Fruit fly (Drosophila melanogaster): ENCODE results near the gene Pgant5.

Pgant5 gene

DNA sequence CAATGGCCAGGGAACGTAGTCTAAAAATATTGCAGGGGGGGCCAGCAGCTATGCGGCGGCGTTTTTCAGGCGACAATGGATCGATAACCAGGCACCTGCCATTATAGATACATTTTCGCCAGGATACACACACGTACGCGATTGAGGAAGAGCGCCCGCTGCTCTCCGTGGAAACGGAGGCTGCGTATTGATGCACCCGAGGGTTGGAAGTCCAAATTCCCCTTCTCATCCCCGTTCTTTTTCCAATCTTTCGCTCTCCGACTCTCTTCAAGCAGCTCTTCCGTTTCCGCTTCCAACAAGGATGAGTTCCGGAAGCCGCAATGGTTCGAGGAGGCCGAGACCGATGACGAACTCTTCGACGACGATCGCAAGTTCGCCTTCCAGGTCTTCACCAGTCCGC, 3.4 kb upstream of the Pgant5 start:
- TF ChIP-seq CG7045 (GFP tag; optimal IDR thresholded peaks at IDR 0.05) = no peak
- TF ChIP-seq CG1620 (GFP tag; optimal IDR thresholded peaks at IDR 0.05) = no peak
- no peak for TF ChIP-seq CG7101 (tag; optimal IDR thresholded peaks at IDR 0.05)
- TF ChIP-seq Clk (GFP tag; optimal IDR thresholded peaks at IDR 0.05) = no peak
- no peak for TF ChIP-seq ovo (GFP tag; optimal IDR thresholded peaks at IDR 0.05)
- TF ChIP-seq kay (GFP tag; ENCODE audit: borderline replicate concordance) = no peak
- TF ChIP-seq Hr96 (GFP tag; optimal IDR thresholded peaks at IDR 0.05) = no peak
- no peak for TF ChIP-seq bab1 (GFP tag; optimal IDR thresholded peaks at IDR 0.05)

DNA sequence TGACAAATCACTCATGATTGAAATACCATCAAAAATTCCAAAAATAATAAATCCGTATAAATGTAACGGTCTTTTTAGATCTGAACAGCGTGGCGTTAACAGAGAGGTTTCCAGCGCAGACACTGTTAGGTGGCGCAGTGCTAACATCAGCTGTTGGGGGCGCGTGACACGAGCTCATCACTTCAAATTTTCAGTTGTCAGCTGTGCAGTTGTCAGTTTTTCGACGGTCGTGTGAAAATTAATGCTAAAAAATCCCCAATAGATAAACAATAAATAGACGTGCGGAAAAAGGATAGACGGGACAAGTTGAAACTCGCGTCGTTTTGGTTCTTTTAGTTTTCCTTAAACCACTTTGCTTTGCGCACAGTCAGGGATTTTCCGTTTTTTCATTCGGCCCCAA, 2.8 kb upstream of the Pgant5 start, which contains the start of gene CG4230:
CG4230 (plus strand) TSS at position 6 of the 400 bp plus-strand sequence.
- TF ChIP-seq Hr96 (GFP tag; optimal IDR thresholded peaks at IDR 0.05) = no peak
- peak; percentile 10 for TF ChIP-seq Mnt (GFP tag; optimal IDR thresholded peaks at IDR 0.05)
- TF ChIP-seq CG14711 (tag; optimal IDR thresholded peaks at IDR 0.05) = peak; percentile 11
- TF ChIP-seq Clk (GFP tag; optimal IDR thresholded peaks at IDR 0.05) = no peak
- peak; percentile 5 for TF ChIP-seq cic (GFP tag; optimal IDR thresholded peaks at IDR 0.05)
- peak; percentile 45 for TF ChIP-seq bab1 (GFP tag; optimal IDR thresholded peaks at IDR 0.05)

DNA sequence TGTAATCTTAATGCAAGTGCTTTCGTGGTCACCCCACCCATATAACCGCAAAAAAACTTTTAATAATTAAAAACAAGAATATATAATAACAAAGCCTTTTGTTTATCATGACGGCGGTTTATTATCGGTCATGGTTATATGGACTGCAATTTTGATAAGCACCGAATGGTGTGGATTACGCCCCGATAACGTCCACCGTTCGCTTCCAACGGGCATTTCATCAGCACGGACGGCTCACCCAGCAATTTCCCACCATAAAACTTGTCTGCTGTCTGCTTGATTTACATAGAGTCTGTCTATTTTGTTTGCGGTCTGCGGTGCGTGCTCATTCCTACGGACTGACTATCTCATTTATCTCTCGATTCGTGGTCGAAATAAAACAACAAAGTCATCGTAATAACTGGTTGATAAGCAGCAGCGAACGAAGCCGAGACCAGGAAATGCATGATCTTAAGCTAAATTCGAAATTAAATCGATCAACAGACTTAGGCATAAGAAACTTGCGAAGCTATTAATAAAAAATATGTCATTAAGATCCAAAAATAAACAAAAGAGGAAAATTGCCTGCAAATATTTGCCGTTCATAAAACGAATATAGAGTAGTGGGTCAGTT, 2.1 kb upstream of the Pgant5 start:
- TF ChIP-seq Crg-1 (GFP tag; optimal IDR thresholded peaks at IDR 0.05) (no peak), toe (GFP tag; optimal IDR thresholded peaks at IDR 0.05) (no peak), CG11617 (GFP tag; optimal IDR thresholded peaks at IDR 0.05) (peak; percentile 41), CG7101 (tag; optimal IDR thresholded peaks at IDR 0.05) (peak; percentile 27), cic (GFP tag; optimal IDR thresholded peaks at IDR 0.05) (peak; percentile 80), CG33017 (tag; optimal IDR thresholded peaks at IDR 0.05) (peak; percentile 81), Clk (GFP tag; optimal IDR thresholded peaks at IDR 0.05) (peak; percentile 10), bab1 (GFP tag; optimal IDR thresholded peaks at IDR 0.05) (no peak), ovo (GFP tag; optimal IDR thresholded peaks at IDR 0.05) (no peak), tj (GFP tag; optimal IDR thresholded peaks at IDR 0.05) (no peak), cnc (optimal IDR thresholded peaks at IDR 0.05) (no peak), CG12768 (GFP tag; optimal IDR thresholded peaks at IDR 0.05) (peak; percentile 79), Mnt (GFP tag; optimal IDR thresholded peaks at IDR 0.05) (no peak), CG7045 (GFP tag; optimal IDR thresholded peaks at IDR 0.05) (peak; percentile 53), Hr96 (GFP tag; optimal IDR thresholded peaks at IDR 0.05) (no peak), CG14711 (tag; optimal IDR thresholded peaks at IDR 0.05) (no peak), CG5204 (GFP tag; optimal IDR thresholded peaks at IDR 0.05) (no peak), kay (GFP tag; ENCODE audit: borderline replicate concordance) (no peak), pad (GFP tag; optimal IDR thresholded peaks at IDR 0.05) (peak; percentile 1)

DNA sequence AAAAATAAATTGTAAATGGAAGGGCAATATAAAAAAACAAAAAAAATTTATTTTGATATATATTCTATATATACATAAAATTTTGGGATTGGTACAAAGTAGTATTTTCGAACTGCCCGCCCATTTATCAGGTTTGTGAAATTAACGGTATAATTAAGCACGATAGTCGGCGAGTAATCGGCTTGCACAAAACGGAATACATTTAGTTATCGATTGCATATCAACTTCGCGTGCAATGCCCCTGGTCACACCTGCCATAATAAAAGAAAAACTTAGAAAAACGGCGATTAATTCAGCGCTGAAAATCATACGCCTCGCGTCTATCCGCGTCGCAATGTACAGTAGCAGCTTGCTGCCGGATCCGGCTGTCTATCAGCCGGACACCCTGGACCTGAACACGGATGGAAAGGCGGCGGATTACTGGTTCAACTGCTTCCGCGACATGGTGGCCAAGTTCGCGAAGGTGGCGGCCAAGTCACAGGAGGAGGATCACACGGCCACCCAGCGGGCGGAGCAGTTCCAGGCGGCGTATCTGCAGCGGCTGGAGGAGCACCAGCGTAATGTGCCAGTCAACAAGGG, 469 bp upstream of the Pgant5 start, which contains the start of gene CG5828:
CG5828 (plus strand) TSS at position 205 of the 579 bp plus-strand sequence.
- TF ChIP-seq CG1620 (GFP tag; optimal IDR thresholded peaks at IDR 0.05) (no peak), bab1 (GFP tag; optimal IDR thresholded peaks at IDR 0.05) (peak; percentile 21), ovo (GFP tag; optimal IDR thresholded peaks at IDR 0.05) (peak; percentile 60)

DNA sequence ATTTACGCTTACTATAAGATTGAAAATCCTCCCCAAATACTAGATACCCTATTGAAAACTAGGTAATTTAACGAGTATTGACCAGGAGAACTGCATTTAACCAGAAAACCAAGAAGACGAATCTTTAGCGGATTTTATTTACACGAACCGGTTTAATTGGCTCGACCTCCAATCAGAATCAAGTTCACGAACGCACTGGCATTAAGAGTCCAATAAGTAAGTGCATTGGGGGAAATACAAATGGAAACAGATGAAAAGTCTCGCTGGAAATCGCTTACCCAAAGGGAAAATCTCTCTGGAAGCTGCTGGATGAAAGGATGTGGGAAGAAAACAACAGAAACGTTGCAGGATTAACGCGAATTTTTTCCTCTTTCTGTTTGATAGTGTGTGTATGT, 798 bp downstream of the Pgant5 start:
- no peak for TF ChIP-seq CG14711 (tag; optimal IDR thresholded peaks at IDR 0.05)
- no peak for TF ChIP-seq bab1 (GFP tag; optimal IDR thresholded peaks at IDR 0.05)
- TF ChIP-seq CG5204 (GFP tag; optimal IDR thresholded peaks at IDR 0.05) = no peak
- TF ChIP-seq CG11617 (GFP tag; optimal IDR thresholded peaks at IDR 0.05) = no peak
- TF ChIP-seq CG12768 (GFP tag; optimal IDR thresholded peaks at IDR 0.05) = no peak

DNA sequence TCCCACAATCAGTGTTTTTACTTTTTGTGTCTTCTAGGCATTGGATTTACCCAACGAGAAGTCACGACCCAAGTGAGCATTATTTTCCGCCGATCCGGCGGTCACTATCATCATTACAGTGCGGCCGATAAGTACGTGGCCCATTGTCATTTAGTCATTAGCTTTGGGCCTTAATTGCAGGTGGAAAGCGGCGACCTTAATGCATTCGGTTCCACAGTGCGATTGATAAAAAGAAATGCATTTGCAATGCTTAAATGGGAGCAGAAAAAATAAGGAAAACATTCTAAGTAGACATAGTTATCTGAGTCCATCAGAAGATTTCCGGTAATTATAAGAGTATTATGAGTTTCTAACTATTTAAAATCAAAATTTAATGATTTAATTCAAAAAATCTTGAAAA, 1.2 kb downstream of the Pgant5 start:
- no peak for TF ChIP-seq CG11617 (GFP tag; optimal IDR thresholded peaks at IDR 0.05)
- no peak for TF ChIP-seq cnc (optimal IDR thresholded peaks at IDR 0.05)
- peak; percentile 13 for TF ChIP-seq CG12768 (GFP tag; optimal IDR thresholded peaks at IDR 0.05)

DNA sequence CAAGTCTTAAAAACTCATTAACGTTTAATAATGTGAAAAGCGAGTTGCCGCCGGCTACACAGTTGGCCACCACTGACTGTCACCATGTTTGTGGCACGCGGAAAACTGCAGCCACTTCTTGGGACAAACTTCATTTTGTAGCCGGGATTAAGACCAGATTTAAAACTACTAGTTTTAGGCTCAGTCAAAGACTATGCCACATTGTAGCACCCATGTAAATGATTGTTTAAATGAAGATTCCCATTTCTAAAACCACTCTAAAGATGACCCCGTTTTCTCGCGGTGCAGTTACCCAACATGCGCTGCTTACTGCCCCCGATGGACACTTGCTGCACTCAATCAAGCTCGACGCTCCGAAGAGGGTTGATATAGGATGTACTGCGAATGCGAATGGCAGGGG, 3.0 kb downstream of the Pgant5 start:
- TF ChIP-seq cic (GFP tag; optimal IDR thresholded peaks at IDR 0.05) = no peak
- TF ChIP-seq Hr96 (GFP tag; optimal IDR thresholded peaks at IDR 0.05) = no peak
- TF ChIP-seq CG11617 (GFP tag; optimal IDR thresholded peaks at IDR 0.05) = no peak
- no peak for TF ChIP-seq Crg-1 (GFP tag; optimal IDR thresholded peaks at IDR 0.05)
- TF ChIP-seq pad (GFP tag; optimal IDR thresholded peaks at IDR 0.05) = no peak
- no peak for TF ChIP-seq tj (GFP tag; optimal IDR thresholded peaks at IDR 0.05)
- TF ChIP-seq cnc (optimal IDR thresholded peaks at IDR 0.05) = no peak
- no peak for TF ChIP-seq CG12768 (GFP tag; optimal IDR thresholded peaks at IDR 0.05)
- TF ChIP-seq toe (GFP tag; optimal IDR thresholded peaks at IDR 0.05) = no peak

DNA sequence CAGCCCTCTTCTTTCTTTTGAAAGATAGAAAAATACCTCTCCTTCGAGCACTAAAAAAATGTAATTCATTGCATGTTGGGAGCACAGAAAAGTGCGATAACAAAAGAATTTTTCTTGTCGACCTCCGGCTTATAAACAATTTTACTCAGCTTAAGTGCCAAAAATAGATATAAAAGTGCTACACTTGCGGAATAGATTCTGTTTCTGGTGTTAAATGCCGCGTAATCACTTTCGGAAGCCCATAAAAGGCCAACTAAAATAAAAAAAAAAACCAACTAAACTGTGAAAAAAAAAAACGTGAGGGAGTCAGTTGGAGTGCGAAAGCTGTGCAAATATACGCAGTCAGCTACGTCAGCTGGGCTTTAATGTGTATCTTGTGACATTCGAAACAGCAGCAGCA, 3.8 kb downstream of the Pgant5 start:
- TF ChIP-seq tj (GFP tag; optimal IDR thresholded peaks at IDR 0.05) = peak; percentile 94
- TF ChIP-seq bab1 (GFP tag; optimal IDR thresholded peaks at IDR 0.05) = no peak
- no peak for TF ChIP-seq kay (GFP tag; ENCODE audit: borderline replicate concordance)
